Fruit fly (Drosophila melanogaster): ENCODE data around the gene Arp5.

Gene Arp5

DNA sequence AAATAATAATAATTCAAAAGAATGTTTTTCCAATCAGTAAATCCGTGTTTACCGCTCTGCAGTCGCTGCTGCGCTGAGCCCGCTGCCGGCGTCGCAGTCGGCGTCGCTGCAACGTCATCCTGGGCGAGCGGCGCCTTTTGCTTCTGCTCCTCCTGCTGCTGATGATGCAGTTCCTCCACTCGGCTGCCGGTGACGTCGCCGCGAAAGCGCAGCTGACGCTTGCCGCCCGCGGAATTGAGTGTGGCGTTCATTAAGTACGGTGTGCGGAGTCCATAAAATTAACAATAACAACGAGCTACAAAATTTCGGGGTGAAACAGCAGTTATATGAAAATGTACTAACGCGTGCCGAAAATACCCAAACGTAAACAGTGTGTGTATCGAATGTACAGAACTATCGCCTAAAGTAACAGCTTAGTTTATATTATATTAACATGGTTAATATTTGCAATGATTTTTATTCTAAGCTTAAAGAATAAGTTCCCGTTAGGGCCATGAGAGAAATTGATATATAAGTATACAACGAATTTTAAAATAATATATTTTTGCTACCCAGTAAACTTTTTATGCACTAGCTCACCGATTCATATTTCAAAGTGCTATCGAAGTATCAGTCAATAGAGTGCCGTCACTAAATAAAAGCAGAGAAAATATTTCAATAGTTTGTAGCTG lies 21.1 kb upstream of the Arp5 start, which contains the start of the genes CG7218 and Cbp20 (continued):
- TF ChIP-seq ci (GFP tag; IDR thresholded peaks at IDR 0.05) (peak; percentile 78), mirr (GFP tag; optimal IDR thresholded peaks at IDR 0.05) (no peak), CG13296 (GFP tag; optimal IDR thresholded peaks at IDR 0.05) (peak; percentile 61), CG33213 (GFP tag; optimal IDR thresholded peaks at IDR 0.05) (no peak), CG11093 (GFP tag; IDR thresholded peaks at IDR 0.05) (peak; percentile 41; the same call in 1 of the 3 replicates), tll (GFP tag; optimal IDR thresholded peaks at IDR 0.05) (peak in 1 of 2 experiments; percentile 47), p53 (GFP tag; optimal IDR thresholded peaks at IDR 0.05) (no peak), bowl (GFP tag; IDR thresholded peaks at IDR 0.05) (no peak), CG2875 (GFP tag; optimal IDR thresholded peaks at IDR 0.05) (no peak), onecut (GFP tag; IDR thresholded peaks at IDR 0.05) (peak; percentile 47; the same call in 1 of the 2 replicates), emc (GFP tag; optimal IDR thresholded peaks at IDR 0.05) (peak; percentile 33), CG8765 (GFP tag; IDR thresholded peaks at IDR 0.05) (peak; percentile 60), CG10979 (tag; optimal IDR thresholded peaks at IDR 0.05) (peak; percentile 52), nom (GFP tag; optimal IDR thresholded peaks at IDR 0.05) (no peak), stwl (tag; optimal IDR thresholded peaks at IDR 0.05) (peak; percentile 60), dan (GFP tag; IDR thresholded peaks at IDR 0.05) (no peak), CG7745 (tag; optimal IDR thresholded peaks at IDR 0.05) (no peak), Dip2 (GFP tag; IDR thresholded peaks at IDR 0.05) (no peak), slp2 (GFP tag; optimal IDR thresholded peaks at IDR 0.05) (peak; percentile 8), Optix (GFP tag; IDR thresholded peaks at IDR 0.05) (no peak), pb (GFP tag; optimal IDR thresholded peaks at IDR 0.05) (no peak), CG3065 (GFP tag; optimal IDR thresholded peaks at IDR 0.05) (peak; percentile 46), nau (GFP tag; optimal IDR thresholded peaks at IDR 0.05) (peak; percentile 36), CG11456 (GFP tag; IDR thresholded peaks at IDR 0.05) (peak; percentile 90), CG2889 (GFP tag; IDR thresholded peaks at IDR 0.05) (peak; percentile 73), gem (tag; optimal IDR thresholded peaks at IDR 0.05) (peak; percentile 78), Hr3 (GFP tag; optimal IDR thresholded peaks at IDR 0.05) (peak; percentile 76), ash1 (GFP tag; optimal IDR thresholded peaks at IDR 0.05) (no peak), gsb (GFP tag; IDR thresholded peaks at IDR 0.05) (no peak), peb (GFP tag; IDR thresholded peaks at IDR 0.05) (peak; percentile 25; the same call in 1 of the 2 replicates), CG1603 (tag; optimal IDR thresholded peaks at IDR 0.05) (peak; percentile 43), lmd (GFP tag; IDR thresholded peaks at IDR 0.05) (peak; percentile 76), crp (GFP tag; optimal IDR thresholded peaks at IDR 0.05) (peak in 1 of 2 experiments; percentile 73), CG4730 (GFP tag; IDR thresholded peaks at IDR 0.05) (peak; percentile 78), Hey (tag; optimal IDR thresholded peaks at IDR 0.05) (no peak), ab (GFP tag; optimal IDR thresholded peaks at IDR 0.05) (no peak), Scr (GFP tag; IDR thresholded peaks at IDR 0.05; ENCODE audit: partially characterized antibody) (peak; percentile 91), CG17361 (GFP tag; IDR thresholded peaks at IDR 0.05) (peak; percentile 80), crc (GFP tag; optimal IDR thresholded peaks at IDR 0.05) (no peak), Asciz (GFP tag; optimal IDR thresholded peaks at IDR 0.05) (no peak), Spps (tag; optimal IDR thresholded peaks at IDR 0.05) (peak; percentile 7), CG17328 (GFP tag; IDR thresholded peaks at IDR 0.05) (peak; percentile 65), psq (GFP tag; optimal IDR thresholded peaks at IDR 0.05) (no peak), CG10959 (GFP tag; IDR thresholded peaks at IDR 0.05) (no peak), fru (optimal IDR thresholded peaks at IDR 0.05) (no peak), gt (GFP tag; IDR thresholded peaks at IDR 0.05) (no peak), prd (optimal IDR thresholded peaks at IDR 0.05) (no peak), prd (GFP tag; IDR thresholded peaks at IDR 0.05) (peak; percentile 75), CG4820 (GFP tag; optimal IDR thresholded peaks at IDR 0.05) (peak; percentile 57), CG9215 (GFP tag; IDR thresholded peaks at IDR 0.05) (peak; percentile 79), CG6175 (GFP tag; IDR thresholded peaks at IDR 0.05) (peak; percentile 69; the same call in 1 of the 3 replicates)
